Worm (Caenorhabditis elegans): Measurements from ENCODE around the gene gst-2.

The gst-2 gene

ce11 chrIV:10174932-10175732 lies 33.3 kb upstream of the gst-2 start:
- peak; percentile 1 for TF ChIP-seq ceh-31 (tag; optimal IDR thresholded peaks at IDR 0.05)
- TF ChIP-seq pha-2 (tag; optimal IDR thresholded peaks at IDR 0.05): no peak
- no peak for TF ChIP-seq pax-1 (tag; optimal IDR thresholded peaks at IDR 0.05)
- peak; percentile 25 for TF ChIP-seq pqm-1 (tag; optimal IDR thresholded peaks at IDR 0.05)
- no peak for TF ChIP-seq F13H6.1 (tag; optimal IDR thresholded peaks at IDR 0.05)
- no peak for TF ChIP-seq ceh-9 (tag; optimal IDR thresholded peaks at IDR 0.05)
- no peak for TF ChIP-seq unc-42 (tag; optimal IDR thresholded peaks at IDR 0.05)
- TF ChIP-seq ceh-22 (tag; optimal IDR thresholded peaks at IDR 0.05): no peak
- TF ChIP-seq syd-9 (tag; optimal IDR thresholded peaks at IDR 0.05): peak; percentile 9
- no peak for TF ChIP-seq npax-4 (tag; optimal IDR thresholded peaks at IDR 0.05)
- TF ChIP-seq elt-2 (tag; optimal IDR thresholded peaks at IDR 0.05): peak; percentile 92
- no peak for TF ChIP-seq sox-4 (tag; optimal IDR thresholded peaks at IDR 0.05)
- TF ChIP-seq nfya-1 (tag; optimal IDR thresholded peaks at IDR 0.05): peak; percentile 39
- TF ChIP-seq dmd-4 (tag; optimal IDR thresholded peaks at IDR 0.05; ENCODE audit: borderline replicate concordance): no peak
- TF ChIP-seq Y22D7AL.16 (tag; optimal IDR thresholded peaks at IDR 0.05): no peak
- TF ChIP-seq pag-3 (tag; optimal IDR thresholded peaks at IDR 0.05; ENCODE audit: borderline replicate concordance): no peak
- no peak for TF ChIP-seq madf-2 (tag; optimal IDR thresholded peaks at IDR 0.05)
- peak; percentile 50 for TF ChIP-seq C08G9.2 (tag; optimal IDR thresholded peaks at IDR 0.05)
- no peak for TF ChIP-seq lin-11 (tag; optimal IDR thresholded peaks at IDR 0.05)
- peak; percentile 47 for TF ChIP-seq tbx-2 (tag; optimal IDR thresholded peaks at IDR 0.05)
- no peak for TF ChIP-seq fax-1 (tag; optimal IDR thresholded peaks at IDR 0.05)
- TF ChIP-seq zip-5 (tag; optimal IDR thresholded peaks at IDR 0.05): no peak
- no peak for TF ChIP-seq ttx-3 (tag; optimal IDR thresholded peaks at IDR 0.05)
- peak; percentile 27 for TF ChIP-seq che-1 (tag; optimal IDR thresholded peaks at IDR 0.05)
- TF ChIP-seq nhr-11 (tag; optimal IDR thresholded peaks at IDR 0.05): no peak
- TF ChIP-seq rnt-1 (tag; optimal IDR thresholded peaks at IDR 0.05): peak; percentile 43
- no peak for TF ChIP-seq pros-1 (tag; optimal IDR thresholded peaks at IDR 0.05)
- TF ChIP-seq ahr-1 (tag; optimal IDR thresholded peaks at IDR 0.05): no peak

- TF ChIP-seq unc-42 (tag; optimal IDR thresholded peaks at IDR 0.05): peak; percentile 24
- TF ChIP-seq nhr-11 (tag; optimal IDR thresholded peaks at IDR 0.05): no peak
- no peak for TF ChIP-seq ceh-24 (tag; optimal IDR thresholded peaks at IDR 0.05)
- no peak for TF ChIP-seq nhr-232 (tag; optimal IDR thresholded peaks at IDR 0.05)
Measured at ce11 chrIV:10174328-10174727, 32.5 kb upstream of the gst-2 start, which contains the start of gene pxf-1. Gene pxf-1, minus strand, starts transcription at chrIV:10174341.

- TF ChIP-seq ama-1 (optimal IDR thresholded peaks at IDR 0.05) (no peak), syd-9 (tag; optimal IDR thresholded peaks at IDR 0.05) (no peak), unc-42 (tag; optimal IDR thresholded peaks at IDR 0.05) (peak; percentile 100)
Measured at ce11 chrIV:10170808-10171207, 28.9 kb upstream of the gst-2 start.

ce11 chrIV:10164086-10164485 lies 22.2 kb upstream of the gst-2 start:
- no peak for TF ChIP-seq Y22D7AL.16 (tag; optimal IDR thresholded peaks at IDR 0.05)
- TF ChIP-seq zip-5 (tag; optimal IDR thresholded peaks at IDR 0.05): no peak
- TF ChIP-seq pax-1 (tag; optimal IDR thresholded peaks at IDR 0.05): no peak
- no peak for TF ChIP-seq ceh-6 (GFP tag; optimal IDR thresholded peaks at IDR 0.05)
- TF ChIP-seq hlh-30 (tag; optimal IDR thresholded peaks at IDR 0.05; ENCODE audit: insufficient read depth): no peak
- TF ChIP-seq pha-2 (tag; optimal IDR thresholded peaks at IDR 0.05): no peak
- TF ChIP-seq K02D7.2 (tag; optimal IDR thresholded peaks at IDR 0.05): no peak
- TF ChIP-seq che-1 (tag; optimal IDR thresholded peaks at IDR 0.05): no peak
- TF ChIP-seq sox-4 (tag; optimal IDR thresholded peaks at IDR 0.05): no peak
- no peak for TF ChIP-seq tbx-2 (tag; optimal IDR thresholded peaks at IDR 0.05)
- TF ChIP-seq ceh-45 (GFP tag; IDR thresholded peaks at IDR 0.05): no peak
- TF ChIP-seq gmeb-2 (tag; optimal IDR thresholded peaks at IDR 0.05): no peak
- no peak for TF ChIP-seq eyg-1 (tag; optimal IDR thresholded peaks at IDR 0.05)
- no peak for TF ChIP-seq rnt-1 (tag; optimal IDR thresholded peaks at IDR 0.05)
- TF ChIP-seq tbx-7 (tag; optimal IDR thresholded peaks at IDR 0.05): no peak
- TF ChIP-seq pat-9 (tag; optimal IDR thresholded peaks at IDR 0.05): no peak

Data from whole organism, late embryonic.